Fruit fly (Drosophila melanogaster): ENCODE data around the gene CG32264.

Gene CG32264

DNA sequence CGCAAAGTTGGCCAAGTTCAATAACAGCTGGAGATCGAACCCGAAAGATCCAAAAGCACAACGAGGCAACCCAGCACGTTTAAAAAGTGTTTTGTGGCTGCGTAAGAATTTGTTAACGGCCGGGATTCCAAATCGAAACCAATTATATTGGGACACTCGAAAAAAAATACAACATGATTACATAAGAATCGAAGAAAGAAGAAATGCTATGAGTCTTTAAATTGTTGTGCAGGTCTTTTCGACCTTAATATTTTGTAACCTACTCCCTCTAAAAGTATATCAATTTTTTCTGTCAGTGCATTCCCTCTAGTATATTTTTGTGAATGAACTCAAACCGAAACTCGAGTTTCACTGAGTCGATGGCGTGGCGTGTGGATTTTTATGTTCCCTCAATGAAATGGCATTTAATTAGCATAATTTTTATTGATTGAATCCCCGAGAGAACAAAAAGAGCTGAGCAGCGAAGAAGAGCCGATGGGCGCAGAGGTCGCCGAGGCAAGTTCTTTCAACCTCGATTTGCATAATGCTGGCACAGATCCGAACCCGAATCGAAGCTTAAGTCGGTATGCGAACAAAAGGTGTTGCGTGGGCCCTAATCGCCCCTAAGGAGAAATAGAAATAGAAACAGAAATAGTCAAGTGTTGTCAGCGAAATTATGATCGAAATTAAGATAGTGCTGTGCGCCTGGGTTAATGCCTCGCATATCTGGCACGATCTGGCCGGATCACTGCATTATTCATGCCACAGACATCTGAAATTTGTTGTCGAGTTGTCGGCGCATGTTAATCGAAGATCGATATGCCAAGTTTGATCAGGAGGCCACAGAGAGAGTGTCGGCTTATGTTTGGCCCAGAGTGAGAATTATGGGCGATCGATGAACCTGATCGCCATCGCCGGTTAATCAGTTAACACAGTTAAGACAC is 140.7 kb downstream of the CG32264 start (continued):
- TF ChIP-seq zfh1 (GFP tag; IDR thresholded peaks at IDR 0.05) (peak; percentile 66; the same call in 2 of the 3 replicates), pita (GFP tag; optimal IDR thresholded peaks at IDR 0.05) (no peak), tll (GFP tag; optimal IDR thresholded peaks at IDR 0.05) (no peak), Dad (GFP tag; optimal IDR thresholded peaks at IDR 0.05) (no peak), Ptx1 (GFP tag; IDR thresholded peaks at IDR 0.05) (no peak), Hr3 (GFP tag; optimal IDR thresholded peaks at IDR 0.05) (peak; percentile 40), Oli (tag; optimal IDR thresholded peaks at IDR 0.05) (peak; percentile 62), shn (GFP tag; optimal IDR thresholded peaks at IDR 0.05) (peak; percentile 10), Dek (tag; optimal IDR thresholded peaks at IDR 0.05) (peak; percentile 20), dimm (GFP tag; IDR thresholded peaks at IDR 0.05) (no peak), CG13424 (tag; optimal IDR thresholded peaks at IDR 0.05) (peak; percentile 61), Nf-YA (GFP tag; IDR thresholded peaks at IDR 0.05) (no peak), CG1529 (GFP tag; optimal IDR thresholded peaks at IDR 0.05) (peak; percentile 56), CG32767 (GFP tag; IDR thresholded peaks at IDR 0.05) (no peak), pho (GFP tag; optimal IDR thresholded peaks at IDR 0.05) (peak; percentile 36), CG8478 (optimal IDR thresholded peaks at IDR 0.05) (no peak), CG8089 (GFP tag; optimal IDR thresholded peaks at IDR 0.05) (no peak), ken (GFP tag; IDR thresholded peaks at IDR 0.05) (no peak), CG15011 (GFP tag; optimal IDR thresholded peaks at IDR 0.05) (no peak), usp (GFP tag; optimal IDR thresholded peaks at IDR 0.05) (no peak), nerfin-1 (tag; optimal IDR thresholded peaks at IDR 0.05) (no peak), CG1792 (GFP tag; optimal IDR thresholded peaks at IDR 0.05) (no peak)
